Fruit fly (Drosophila melanogaster) S2 (cell line): ENCODE data around the gene CG32269.

Source experiments
- CG8478 ChIP-seq: fragments of >200 bp; optimal IDR thresholded peaks from 2 replicates; lab custom pipeline; 2018
- CTCF ChIP-seq, 2 experiments: fragments of >200 bp; optimal IDR thresholded peaks; 2 replicates each; lab custom pipeline; 2018

- TF ChIP-seq CTCF (optimal IDR thresholded peaks at IDR 0.05; lab: Kevin White, UChicago): no peak
- TF ChIP-seq CG8478: no peak
Observed at dm6 chr3L:3225769-3226457, 17.1 kb upstream of the CG32269 start.
